Fruit fly (Drosophila melanogaster): Measurements from ENCODE around the gene CG6462.

DNA sequence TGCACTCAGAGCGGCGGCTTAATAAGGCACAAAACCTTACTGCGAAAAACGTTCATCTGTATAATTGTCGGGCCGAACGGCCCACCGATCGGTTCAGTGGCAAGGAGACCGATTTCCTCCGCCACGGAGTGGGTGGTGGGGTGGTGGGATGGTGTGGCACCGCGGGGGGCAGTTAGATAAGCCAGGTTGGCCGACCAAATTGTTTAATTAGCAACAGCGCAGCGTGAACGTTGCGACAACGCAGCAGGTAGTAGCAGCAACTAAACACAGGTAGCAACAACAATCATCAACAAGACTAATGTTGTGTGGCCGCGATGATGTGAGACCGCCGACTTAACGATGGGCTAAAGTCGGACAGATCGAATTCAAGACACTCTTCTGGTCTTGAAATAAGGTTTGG lies 31.3 kb downstream of the CG6462 start:
- TF ChIP-seq CG7101 (tag; optimal IDR thresholded peaks at IDR 0.05), result no peak
- no peak for TF ChIP-seq kay (GFP tag; ENCODE audit: borderline replicate concordance)
- TF ChIP-seq CG14711 (tag; optimal IDR thresholded peaks at IDR 0.05), result no peak
- no peak for TF ChIP-seq CG7045 (GFP tag; optimal IDR thresholded peaks at IDR 0.05)
- TF ChIP-seq ovo (GFP tag; optimal IDR thresholded peaks at IDR 0.05), result no peak
- no peak for TF ChIP-seq CG33017 (tag; optimal IDR thresholded peaks at IDR 0.05)
- no peak for TF ChIP-seq Crg-1 (GFP tag; optimal IDR thresholded peaks at IDR 0.05)

All from whole organism, adult.